Worm (Caenorhabditis elegans): ENCODE results near the gene T28H10.2.

The T28H10.2 gene

DNA sequence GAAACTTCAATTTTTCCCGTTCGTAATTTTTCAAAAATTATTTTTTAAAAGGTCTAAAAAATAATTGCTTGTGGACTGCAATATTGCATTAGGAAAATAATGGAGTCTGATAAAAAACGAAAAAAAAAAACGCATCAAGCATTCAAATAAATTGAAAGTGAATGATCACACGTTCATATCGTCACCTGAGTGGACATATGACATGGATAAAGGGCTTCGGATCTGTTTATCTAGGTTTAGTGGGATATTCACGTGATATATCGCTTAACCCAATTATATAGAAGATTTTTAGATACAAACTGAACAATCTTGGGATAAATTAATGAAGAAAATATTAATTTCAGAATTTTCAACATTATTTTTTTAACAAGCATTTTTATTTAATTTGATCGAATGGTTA lies 38.0 kb upstream of the T28H10.2 start:
- TF ChIP-seq T22C8.4 (GFP tag; IDR thresholded peaks at IDR 0.05): no peak
- TF ChIP-seq tab-1 (GFP tag; IDR thresholded peaks at IDR 0.05): no peak
- TF ChIP-seq ztf-23 (GFP tag; IDR thresholded peaks at IDR 0.05): no peak
- TF ChIP-seq ztf-29 (GFP tag; IDR thresholded peaks at IDR 0.05): no peak
- no peak for TF ChIP-seq ref-1 (GFP tag; conservative IDR thresholded peaks at IDR 0.05)

- no peak for TF ChIP-seq med-1 (GFP tag; optimal IDR thresholded peaks at IDR 0.05; ENCODE audit: insufficient read depth)
- TF ChIP-seq tab-1 (GFP tag; IDR thresholded peaks at IDR 0.05): no peak
- no peak for TF ChIP-seq ztf-29 (GFP tag; IDR thresholded peaks at IDR 0.05)
- no peak for TF ChIP-seq flt-1 (GFP tag; IDR thresholded peaks at IDR 0.05)
- TF ChIP-seq ztf-23 (GFP tag; IDR thresholded peaks at IDR 0.05): no peak
- no peak for TF ChIP-seq cog-1 (tag; optimal IDR thresholded peaks at IDR 0.05)
- TF ChIP-seq T22C8.4 (GFP tag; IDR thresholded peaks at IDR 0.05): no peak
- TF ChIP-seq klf-2 (GFP tag; conservative IDR thresholded peaks at IDR 0.05): no peak
- TF ChIP-seq ref-1 (GFP tag; conservative IDR thresholded peaks at IDR 0.05): no peak
These were observed 37.4 kb upstream of the T28H10.2 start, which contains the start of gene F45D3.3 for ce11 chrV:12550036-12550626. Gene F45D3.3 (minus strand): TSS chrV:12550385.

- TF ChIP-seq ztf-29 (GFP tag; IDR thresholded peaks at IDR 0.05) (no peak), ref-1 (GFP tag; conservative IDR thresholded peaks at IDR 0.05) (no peak), med-1 (GFP tag; optimal IDR thresholded peaks at IDR 0.05; ENCODE audit: insufficient read depth) (no peak), flt-1 (GFP tag; IDR thresholded peaks at IDR 0.05) (no peak), T22C8.4 (GFP tag; IDR thresholded peaks at IDR 0.05) (no peak), ztf-23 (GFP tag; IDR thresholded peaks at IDR 0.05) (no peak), klf-2 (GFP tag; conservative IDR thresholded peaks at IDR 0.05) (no peak), tab-1 (GFP tag; IDR thresholded peaks at IDR 0.05) (no peak), cog-1 (tag; optimal IDR thresholded peaks at IDR 0.05) (no peak)
These were observed 36.9 kb upstream of the T28H10.2 start for ce11 chrV:12549604-12550003.

ce11 chrV:12548830-12549229 lies 36.1 kb upstream of the T28H10.2 start:
- TF ChIP-seq flt-1 (GFP tag; IDR thresholded peaks at IDR 0.05) (no peak), ztf-29 (GFP tag; IDR thresholded peaks at IDR 0.05) (no peak), ztf-23 (GFP tag; IDR thresholded peaks at IDR 0.05) (no peak), ref-1 (GFP tag; conservative IDR thresholded peaks at IDR 0.05) (no peak), tab-1 (GFP tag; IDR thresholded peaks at IDR 0.05) (no peak), T22C8.4 (GFP tag; IDR thresholded peaks at IDR 0.05) (no peak), med-1 (GFP tag; optimal IDR thresholded peaks at IDR 0.05; ENCODE audit: insufficient read depth) (no peak), klf-2 (GFP tag; conservative IDR thresholded peaks at IDR 0.05) (no peak), cog-1 (tag; optimal IDR thresholded peaks at IDR 0.05) (no peak)

ce11 chrV:12542683-12543319 lies 30.1 kb upstream of the T28H10.2 start:
- no peak for TF ChIP-seq ref-1 (GFP tag; conservative IDR thresholded peaks at IDR 0.05)
- no peak for TF ChIP-seq cog-1 (tag; optimal IDR thresholded peaks at IDR 0.05)
- TF ChIP-seq T22C8.4 (GFP tag; IDR thresholded peaks at IDR 0.05): no peak
- TF ChIP-seq klf-2 (GFP tag; conservative IDR thresholded peaks at IDR 0.05): no peak

DNA sequence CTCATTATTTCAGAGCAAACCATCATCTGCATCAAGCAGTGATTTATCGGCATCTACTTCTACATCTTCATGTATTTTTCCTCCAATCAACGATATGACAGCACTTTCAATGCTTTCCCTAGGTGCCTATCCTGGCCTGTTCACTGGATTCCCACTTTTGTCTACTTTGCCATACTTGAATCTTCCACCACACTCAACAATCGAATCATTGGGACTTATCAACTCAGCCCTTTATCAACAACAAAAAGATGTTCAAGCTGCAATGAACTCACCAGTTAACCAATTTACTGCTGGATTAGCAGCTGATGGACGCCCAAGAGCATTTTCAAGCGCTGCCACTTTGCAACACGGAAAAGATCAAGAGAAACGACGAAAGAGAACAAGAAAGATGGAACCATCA lies 28.5 kb upstream of the T28H10.2 start:
- no peak for TF ChIP-seq cog-1 (tag; optimal IDR thresholded peaks at IDR 0.05)
- no peak for TF ChIP-seq ztf-29 (GFP tag; IDR thresholded peaks at IDR 0.05)
- TF ChIP-seq klf-2 (GFP tag; conservative IDR thresholded peaks at IDR 0.05): no peak
- no peak for TF ChIP-seq ref-1 (GFP tag; conservative IDR thresholded peaks at IDR 0.05)
- no peak for TF ChIP-seq med-1 (GFP tag; optimal IDR thresholded peaks at IDR 0.05; ENCODE audit: insufficient read depth)
- no peak for TF ChIP-seq ztf-23 (GFP tag; IDR thresholded peaks at IDR 0.05)
- TF ChIP-seq flt-1 (GFP tag; IDR thresholded peaks at IDR 0.05): no peak
- TF ChIP-seq T22C8.4 (GFP tag; IDR thresholded peaks at IDR 0.05): no peak
- TF ChIP-seq tab-1 (GFP tag; IDR thresholded peaks at IDR 0.05): no peak

DNA sequence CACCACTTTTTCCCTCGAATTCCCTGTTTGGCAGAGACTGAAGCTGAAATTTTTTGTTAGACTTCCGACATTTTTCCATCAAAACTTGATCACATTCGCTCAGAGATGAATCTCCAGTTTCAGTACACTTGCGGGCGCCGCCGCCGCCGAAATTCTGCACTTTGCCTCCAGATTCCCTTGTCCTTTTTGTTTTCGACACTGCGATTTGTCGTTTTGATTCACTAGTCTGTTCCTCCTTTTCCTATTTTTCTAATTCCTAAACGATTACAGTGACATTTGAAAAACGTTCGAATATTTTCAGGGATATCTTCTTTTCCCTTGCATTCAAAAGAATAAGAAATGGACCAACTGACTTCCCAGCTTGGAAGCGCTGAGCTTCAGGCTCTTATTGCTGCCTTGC lies 28.0 kb upstream of the T28H10.2 start, which contains the start of gene F45D3.2:
TSS of gene F45D3.2 (plus strand) at position 301 of the 400 bp plus-strand sequence.
- TF ChIP-seq ztf-23 (GFP tag; IDR thresholded peaks at IDR 0.05): no peak
- TF ChIP-seq ztf-29 (GFP tag; IDR thresholded peaks at IDR 0.05): no peak
- no peak for TF ChIP-seq klf-2 (GFP tag; conservative IDR thresholded peaks at IDR 0.05)
- no peak for TF ChIP-seq med-1 (GFP tag; optimal IDR thresholded peaks at IDR 0.05; ENCODE audit: insufficient read depth)
- no peak for TF ChIP-seq ref-1 (GFP tag; conservative IDR thresholded peaks at IDR 0.05)
- TF ChIP-seq flt-1 (GFP tag; IDR thresholded peaks at IDR 0.05): no peak
- TF ChIP-seq T22C8.4 (GFP tag; IDR thresholded peaks at IDR 0.05): no peak
- no peak for TF ChIP-seq tab-1 (GFP tag; IDR thresholded peaks at IDR 0.05)
- TF ChIP-seq cog-1 (tag; optimal IDR thresholded peaks at IDR 0.05): no peak

- TF ChIP-seq klf-2 (GFP tag; conservative IDR thresholded peaks at IDR 0.05): no peak
- TF ChIP-seq med-1 (GFP tag; optimal IDR thresholded peaks at IDR 0.05; ENCODE audit: insufficient read depth): no peak
- no peak for TF ChIP-seq flt-1 (GFP tag; IDR thresholded peaks at IDR 0.05)
- TF ChIP-seq T22C8.4 (GFP tag; IDR thresholded peaks at IDR 0.05): no peak
- no peak for TF ChIP-seq tab-1 (GFP tag; IDR thresholded peaks at IDR 0.05)
- no peak for TF ChIP-seq cog-1 (tag; optimal IDR thresholded peaks at IDR 0.05)
- no peak for TF ChIP-seq ref-1 (GFP tag; conservative IDR thresholded peaks at IDR 0.05)
- TF ChIP-seq ztf-23 (GFP tag; IDR thresholded peaks at IDR 0.05): no peak
- TF ChIP-seq ztf-29 (GFP tag; IDR thresholded peaks at IDR 0.05): no peak
These were observed 27.3 kb upstream of the T28H10.2 start for ce11 chrV:12540018-12540417.

DNA sequence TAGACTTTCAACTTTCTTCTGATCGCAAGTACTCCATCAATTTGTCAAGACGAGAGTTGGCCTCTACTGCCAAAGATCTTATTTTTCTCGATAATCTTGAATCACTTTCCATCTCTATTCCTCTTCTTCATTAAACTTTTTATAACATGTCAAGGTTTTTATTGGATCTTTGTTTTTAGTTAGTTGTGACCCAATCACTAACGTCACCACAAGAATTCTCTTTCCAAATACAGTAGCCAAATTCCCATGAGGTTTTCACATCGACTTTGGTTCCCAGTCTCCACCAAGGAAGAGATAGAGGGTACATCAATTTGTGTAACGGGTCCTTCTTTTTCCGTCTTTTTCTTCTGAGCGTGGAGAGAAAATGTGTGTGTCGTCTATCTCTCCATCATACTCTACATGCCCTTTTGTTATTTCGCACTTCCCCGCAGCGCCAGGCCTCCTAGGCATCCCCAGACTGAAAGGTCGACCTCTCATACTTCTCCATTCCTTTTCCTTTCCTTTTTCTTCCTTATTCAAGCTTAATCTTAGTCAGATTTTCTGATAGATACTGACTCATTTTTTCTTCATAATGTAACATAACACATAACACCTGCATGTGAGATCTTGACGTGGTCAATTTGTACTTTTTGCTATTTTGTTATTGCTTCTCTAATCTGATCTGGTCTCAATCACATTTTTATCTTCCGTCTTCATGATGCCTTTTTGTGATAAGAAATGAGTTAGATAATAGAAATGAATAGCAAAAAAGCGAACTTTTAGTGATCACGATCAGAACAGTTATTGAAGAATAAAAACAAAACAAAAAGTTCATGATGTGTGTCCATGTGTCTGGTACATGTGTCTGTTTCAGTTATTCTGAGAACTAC lies 26.5 kb upstream of the T28H10.2 start:
- TF ChIP-seq ztf-23 (GFP tag; IDR thresholded peaks at IDR 0.05) (no peak), tab-1 (GFP tag; IDR thresholded peaks at IDR 0.05) (no peak), flt-1 (GFP tag; IDR thresholded peaks at IDR 0.05) (no peak)
